Fruit fly (Drosophila melanogaster) whole organism, wandering third instar larva: ENCODE measurements around the gene He.

Source experiments
- CG32264 ChIP-seq: fragments of 200-800 bp; sonication (Bioruptor generic); optimal IDR thresholded peaks from 2 replicates; lab custom pipeline; 2016; ENCODE audit warnings: missing biosample characterization, missing genetic modification characterization
- CG9705 ChIP-seq: fragments of 200-800 bp; sonication (Bioruptor generic); optimal IDR thresholded peaks from 2 replicates; lab custom pipeline; 2018; ENCODE audit warnings: missing biosample characterization, mild to moderate bottlenecking, missing genetic modification characterization
- HLH106 ChIP-seq: fragments of 200-800 bp; optimal IDR thresholded peaks from 3 replicates; lab custom pipeline; 2019; ENCODE audit warnings: missing biosample characterization, mild to moderate bottlenecking, missing genetic modification characterization, moderate library complexity
- Hr83 ChIP-seq: fragments of 200-300 bp; sonication (Bioruptor generic); optimal IDR thresholded peaks from 2 replicates; lab custom pipeline; 2016; ENCODE audit warnings: missing biosample characterization, mild to moderate bottlenecking, missing genetic modification characterization, moderate library complexity; ENCODE audit not compliant: poor library complexity, severe bottlenecking
- Myc ChIP-seq: fragments of >200 bp; optimal IDR thresholded peaks from 2 replicates; lab custom pipeline; 2017
- OdsH ChIP-seq: fragments of 200-800 bp; sonication (Bioruptor generic); optimal IDR thresholded peaks from 2 replicates; lab custom pipeline; 2016; ENCODE audit warnings: missing biosample characterization, mild to moderate bottlenecking, missing genetic modification characterization
- jim ChIP-seq: fragments of 175-275, 200-325 bp; sonication (Bioruptor generic); optimal IDR thresholded peaks from 2 replicates; lab custom pipeline; 2016; ENCODE audit warnings: missing biosample characterization, mild to moderate bottlenecking, missing genetic modification characterization
- pan ChIP-seq: fragments of >200 bp; optimal IDR thresholded peaks from 2 replicates; lab custom pipeline; 2017

DNA sequence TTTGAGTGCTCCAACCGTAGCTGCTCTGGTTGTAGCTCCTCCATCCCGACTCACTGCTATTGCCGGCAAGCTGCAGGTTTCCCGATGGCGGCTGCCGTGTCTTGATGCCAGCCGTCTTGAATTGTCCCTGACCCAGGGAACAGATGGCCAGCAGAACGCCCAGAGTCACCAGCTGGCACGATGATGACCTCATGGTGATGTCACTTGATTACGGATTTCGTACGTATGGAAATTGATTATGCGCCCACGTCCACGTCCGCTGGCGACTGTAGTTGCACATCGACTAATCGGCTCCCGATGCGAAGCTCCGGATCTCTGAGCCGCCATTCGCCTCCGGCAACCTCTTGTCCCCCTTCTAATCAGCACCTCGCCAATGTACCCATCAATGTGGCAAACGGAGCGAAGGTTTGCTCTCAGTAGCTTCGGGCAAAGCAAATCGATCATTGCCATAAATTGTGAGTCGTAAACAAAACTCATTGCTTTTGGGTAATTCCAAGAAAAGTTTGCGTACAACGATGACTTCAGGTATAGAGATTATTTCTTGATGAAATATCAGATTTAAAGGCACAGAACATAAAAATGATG, 5.9 kb downstream of the He start, which contains the start of gene NimB2:
- TF ChIP-seq Myc (lab: Kevin White, UChicago) (no peak), jim (GFP tag; lab: Kevin White, UChicago) (no peak), OdsH (GFP tag; lab: Kevin White, UChicago) (no peak), HLH106 (tag; lab: Kevin White, UChicago) (no peak), pan (lab: Kevin White, UChicago) (no peak), CG32264 (GFP tag; lab: Kevin White, UChicago) (no peak), Hr83 (GFP tag; lab: Kevin White, UChicago) (no peak), CG9705 (GFP tag; lab: Kevin White, UChicago) (no peak)
